Worm (Caenorhabditis elegans): ENCODE results near the gene C50F7.3.

- no peak for TF ChIP-seq him-1 (tag; optimal IDR thresholded peaks at IDR 0.05)
- no peak for TF ChIP-seq W03F9.2 (tag; optimal IDR thresholded peaks at IDR 0.05)
- TF ChIP-seq dao-5 (tag; optimal IDR thresholded peaks at IDR 0.05), result no peak
Measured at ce11 chrIV:7734619-7735018, 2.5 kb downstream of the C50F7.3 start, which contains the start of gene clx-1.
